Fruit fly (Drosophila melanogaster) whole organism: ENCODE results near the gene CG31106.

Source experiments
- Dll ChIP-seq: fragments of >200 bp; optimal IDR thresholded peaks from 2 replicates; lab custom pipeline; 2017
- psq ChIP-seq: fragments of >200 bp; optimal IDR thresholded peaks from 2 replicates; lab custom pipeline; 2017
- usp ChIP-seq: fragments of >200 bp; optimal IDR thresholded peaks from 2 replicates; lab custom pipeline; 2017; ENCODE audit warnings: missing biosample characterization, missing genetic modification characterization, mixed read lengths

DNA sequence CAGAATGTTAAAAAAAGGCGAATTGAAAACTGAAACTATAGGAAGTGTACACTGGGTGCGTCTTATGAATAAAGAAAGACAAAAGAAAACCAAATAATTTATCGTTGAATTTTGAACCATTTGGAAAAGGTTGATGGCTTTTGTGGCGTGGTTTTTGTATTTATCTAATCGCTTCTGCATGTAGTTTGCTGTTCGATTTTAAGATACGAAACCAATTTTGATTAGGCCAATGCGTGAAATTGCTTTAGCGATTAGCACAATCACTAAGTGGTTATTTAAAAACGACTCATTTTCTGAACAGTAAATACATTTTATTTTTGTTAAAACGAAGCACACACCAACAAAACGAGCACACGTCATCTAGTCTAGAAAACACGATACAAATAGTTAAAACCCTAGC lies 44.6 kb downstream of the CG31106 start:
- TF ChIP-seq usp = no peak
- TF ChIP-seq psq (lab: Kevin White, UChicago) = no peak
- TF ChIP-seq Dll (lab: Kevin White, UChicago) = no peak
